Fruit fly (Drosophila melanogaster): ENCODE results near the gene tup.

tup gene

DNA sequence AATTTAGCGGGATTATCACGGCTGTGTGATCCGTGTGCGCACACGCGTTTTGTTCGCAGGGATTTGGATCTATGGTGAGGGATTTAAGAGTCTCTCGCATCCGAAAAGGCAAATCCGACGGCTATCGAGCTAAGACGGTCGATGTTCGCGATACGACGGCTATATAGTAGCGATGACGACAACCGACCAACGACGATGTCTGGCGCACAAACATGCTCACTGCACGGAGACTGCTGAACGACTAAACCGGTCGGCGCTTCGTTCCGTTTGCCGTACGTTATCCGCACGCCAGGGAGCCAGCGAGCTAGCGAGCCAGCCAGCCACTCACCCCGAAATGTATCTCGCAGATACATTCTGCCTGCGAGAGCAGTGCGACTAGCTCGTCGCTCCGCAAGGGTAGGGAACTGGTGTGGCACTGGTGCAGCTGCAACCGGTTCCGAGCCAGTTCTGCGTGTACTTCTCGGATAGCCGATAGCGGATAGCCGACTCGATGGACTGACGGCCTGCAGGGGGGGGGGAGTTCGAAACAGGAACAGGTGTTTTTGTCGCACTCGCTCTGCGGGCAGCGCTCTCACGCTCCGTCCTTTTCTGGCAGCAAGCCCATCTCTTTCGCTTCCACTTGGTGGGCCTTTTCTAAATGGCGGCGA, at the start of gene tup:
Gene tup, minus strand, starts transcription at position 248 of the 647 bp plus-strand sequence.
- TF ChIP-seq EcR (GFP tag; optimal IDR thresholded peaks at IDR 0.05): peak in 1 of 2 experiments; percentile 18
- TF ChIP-seq usp (GFP tag; optimal IDR thresholded peaks at IDR 0.05): no peak
- TF ChIP-seq CG8478 (optimal IDR thresholded peaks at IDR 0.05): peak; percentile 86
- TF ChIP-seq pan (optimal IDR thresholded peaks at IDR 0.05): no peak
- TF ChIP-seq Dll (optimal IDR thresholded peaks at IDR 0.05): no peak
- TF ChIP-seq psq (optimal IDR thresholded peaks at IDR 0.05): no peak

- TF ChIP-seq CG8478 (optimal IDR thresholded peaks at IDR 0.05) (no peak), pan (optimal IDR thresholded peaks at IDR 0.05) (no peak), Dll (optimal IDR thresholded peaks at IDR 0.05) (no peak), EcR (GFP tag; optimal IDR thresholded peaks at IDR 0.05) (no peak), psq (optimal IDR thresholded peaks at IDR 0.05) (no peak), usp (GFP tag; optimal IDR thresholded peaks at IDR 0.05) (no peak)
Measured at dm6 chr2L:18930352-18931122, 49.5 kb upstream of the tup start.

dm6 chr2L:18929595-18929994, 48.5 kb upstream of the tup start:
- no peak for TF ChIP-seq pan (optimal IDR thresholded peaks at IDR 0.05)
- TF ChIP-seq CG8478 (optimal IDR thresholded peaks at IDR 0.05): no peak
- TF ChIP-seq EcR (GFP tag; optimal IDR thresholded peaks at IDR 0.05): no peak
- TF ChIP-seq psq (optimal IDR thresholded peaks at IDR 0.05): no peak

DNA sequence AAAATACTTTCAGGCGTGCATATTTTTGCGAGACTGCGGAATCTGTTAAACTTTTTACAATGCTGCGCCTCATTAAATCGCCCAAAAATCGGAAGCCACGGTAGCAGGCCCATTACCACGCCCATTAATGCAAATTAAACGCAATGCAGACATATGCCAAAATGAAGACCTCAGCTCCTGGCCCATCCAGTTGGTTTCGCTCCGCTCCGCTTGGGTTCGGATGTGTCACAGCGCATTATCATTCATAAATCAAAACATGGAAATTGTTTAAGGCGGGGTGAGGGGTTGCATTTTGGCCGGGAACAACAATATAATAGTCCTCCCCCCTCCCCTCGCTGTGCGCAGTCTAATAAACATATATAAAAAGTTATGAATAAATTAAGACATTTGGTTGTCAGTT, 46.8 kb upstream of the tup start:
- TF ChIP-seq Dll (optimal IDR thresholded peaks at IDR 0.05): no peak
- TF ChIP-seq usp (GFP tag; optimal IDR thresholded peaks at IDR 0.05): no peak
- TF ChIP-seq pan (optimal IDR thresholded peaks at IDR 0.05): no peak
- TF ChIP-seq EcR (GFP tag; optimal IDR thresholded peaks at IDR 0.05): no peak
- TF ChIP-seq CG8478 (optimal IDR thresholded peaks at IDR 0.05): no peak
- no peak for TF ChIP-seq psq (optimal IDR thresholded peaks at IDR 0.05)

dm6 chr2L:18925956-18926355, 44.9 kb upstream of the tup start:
- no peak for TF ChIP-seq pan (optimal IDR thresholded peaks at IDR 0.05)
- no peak for TF ChIP-seq psq (optimal IDR thresholded peaks at IDR 0.05)
- no peak for TF ChIP-seq EcR (GFP tag; optimal IDR thresholded peaks at IDR 0.05)
- TF ChIP-seq usp (GFP tag; optimal IDR thresholded peaks at IDR 0.05): no peak
- no peak for TF ChIP-seq Dll (optimal IDR thresholded peaks at IDR 0.05)
- TF ChIP-seq CG8478 (optimal IDR thresholded peaks at IDR 0.05): no peak

DNA sequence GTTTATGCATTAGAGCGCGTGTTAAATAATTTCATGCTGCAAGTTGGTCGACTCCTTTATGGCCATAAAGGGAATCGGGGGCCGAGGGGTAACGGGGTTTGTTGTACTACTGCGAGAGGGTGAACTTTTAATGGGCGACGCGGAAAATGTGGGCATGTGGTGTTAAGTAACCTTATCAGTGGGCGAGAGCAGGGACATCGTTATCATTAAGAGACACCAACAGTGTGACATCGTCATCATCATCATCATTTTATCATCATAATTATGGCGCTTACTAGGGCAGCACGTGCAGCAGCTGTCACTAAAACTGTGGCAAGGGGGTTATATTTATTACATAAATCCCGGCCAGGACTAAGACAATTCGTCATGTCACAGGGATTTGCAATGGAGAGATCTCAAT, 44.3 kb upstream of the tup start:
- no peak for TF ChIP-seq Dll (optimal IDR thresholded peaks at IDR 0.05)
- no peak for TF ChIP-seq pan (optimal IDR thresholded peaks at IDR 0.05)
- TF ChIP-seq psq (optimal IDR thresholded peaks at IDR 0.05): no peak
- no peak for TF ChIP-seq CG8478 (optimal IDR thresholded peaks at IDR 0.05)
- TF ChIP-seq usp (GFP tag; optimal IDR thresholded peaks at IDR 0.05): no peak
- TF ChIP-seq EcR (GFP tag; optimal IDR thresholded peaks at IDR 0.05): no peak

dm6 chr2L:18924642-18925244, 43.7 kb upstream of the tup start:
- no peak for TF ChIP-seq EcR (GFP tag; optimal IDR thresholded peaks at IDR 0.05)
- no peak for TF ChIP-seq Dll (optimal IDR thresholded peaks at IDR 0.05)
- no peak for TF ChIP-seq pan (optimal IDR thresholded peaks at IDR 0.05)
- TF ChIP-seq CG8478 (optimal IDR thresholded peaks at IDR 0.05): no peak
- TF ChIP-seq usp (GFP tag; optimal IDR thresholded peaks at IDR 0.05): no peak
- TF ChIP-seq psq (optimal IDR thresholded peaks at IDR 0.05): no peak

DNA sequence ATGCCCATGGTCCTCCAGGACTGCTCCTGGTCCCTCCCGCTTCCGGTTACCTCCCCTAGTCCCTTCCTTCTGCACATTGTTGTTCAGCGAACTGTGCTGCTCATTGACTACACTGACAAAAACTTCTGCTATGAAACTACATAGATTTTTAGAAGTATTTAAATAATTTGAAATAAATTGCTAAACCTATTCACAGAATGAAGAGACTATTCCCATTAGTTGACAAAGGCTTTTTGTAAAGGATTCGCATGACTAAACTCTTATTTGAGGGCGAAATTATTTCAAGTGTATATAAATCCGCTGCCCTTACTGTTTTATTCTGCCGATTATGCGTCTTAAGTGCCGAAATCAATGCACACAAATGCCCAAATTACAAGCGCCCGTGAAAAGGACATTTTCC, 40.2 kb upstream of the tup start:
- TF ChIP-seq CG8478 (optimal IDR thresholded peaks at IDR 0.05) (no peak), EcR (GFP tag; optimal IDR thresholded peaks at IDR 0.05) (no peak), Dll (optimal IDR thresholded peaks at IDR 0.05) (no peak), usp (GFP tag; optimal IDR thresholded peaks at IDR 0.05) (no peak), pan (optimal IDR thresholded peaks at IDR 0.05) (no peak), psq (optimal IDR thresholded peaks at IDR 0.05) (no peak)

- TF ChIP-seq EcR (GFP tag; optimal IDR thresholded peaks at IDR 0.05): no peak
- no peak for TF ChIP-seq CG8478 (optimal IDR thresholded peaks at IDR 0.05)
- no peak for TF ChIP-seq Dll (optimal IDR thresholded peaks at IDR 0.05)
- TF ChIP-seq pan (optimal IDR thresholded peaks at IDR 0.05): no peak
- TF ChIP-seq psq (optimal IDR thresholded peaks at IDR 0.05): no peak
- TF ChIP-seq usp (GFP tag; optimal IDR thresholded peaks at IDR 0.05): no peak
Measured at dm6 chr2L:18919474-18919873, 38.4 kb upstream of the tup start.

DNA sequence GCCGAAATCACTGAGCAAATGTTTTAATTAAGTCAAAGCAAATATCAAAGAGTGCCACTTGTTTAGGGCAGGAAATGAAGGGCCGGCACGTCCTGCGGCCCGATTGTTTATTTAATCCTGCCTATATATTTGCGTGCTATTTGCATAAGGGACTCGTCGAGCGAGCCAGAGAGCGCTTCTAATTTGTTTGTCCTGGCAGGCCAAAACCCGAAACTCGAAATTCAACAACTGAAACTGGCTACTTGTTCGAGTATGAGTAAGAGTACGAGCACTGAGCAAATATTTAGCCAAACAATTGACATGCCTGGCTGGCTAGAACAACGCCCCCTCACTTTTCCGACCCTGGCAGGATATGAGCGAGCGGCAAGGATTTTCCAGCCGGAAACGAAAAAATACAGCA, 36.5 kb upstream of the tup start:
- TF ChIP-seq CG8478 (optimal IDR thresholded peaks at IDR 0.05): no peak
- no peak for TF ChIP-seq pan (optimal IDR thresholded peaks at IDR 0.05)

DNA sequence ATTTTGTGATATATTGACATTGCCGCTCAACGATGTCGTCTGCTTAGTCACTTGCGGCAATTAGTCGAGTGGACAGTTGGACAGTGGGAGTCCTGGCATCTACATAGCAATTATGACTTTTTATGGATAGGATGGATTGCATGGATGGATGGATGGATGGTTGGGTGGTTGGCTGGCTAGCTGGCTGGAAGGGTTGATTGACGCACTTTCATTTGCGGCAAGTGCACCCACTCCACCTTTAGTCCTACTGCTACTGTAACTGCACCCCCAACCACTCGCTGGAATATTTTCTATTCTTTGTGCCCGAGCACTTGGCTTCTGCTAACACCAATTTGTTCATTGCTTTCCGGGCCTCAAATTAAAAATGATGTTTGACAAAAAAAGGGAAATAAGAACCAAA, 33.8 kb upstream of the tup start:
- TF ChIP-seq psq (optimal IDR thresholded peaks at IDR 0.05) (no peak), EcR (GFP tag; optimal IDR thresholded peaks at IDR 0.05) (no peak), CG8478 (optimal IDR thresholded peaks at IDR 0.05) (no peak), Dll (optimal IDR thresholded peaks at IDR 0.05) (no peak), usp (GFP tag; optimal IDR thresholded peaks at IDR 0.05) (no peak), pan (optimal IDR thresholded peaks at IDR 0.05) (no peak)

DNA sequence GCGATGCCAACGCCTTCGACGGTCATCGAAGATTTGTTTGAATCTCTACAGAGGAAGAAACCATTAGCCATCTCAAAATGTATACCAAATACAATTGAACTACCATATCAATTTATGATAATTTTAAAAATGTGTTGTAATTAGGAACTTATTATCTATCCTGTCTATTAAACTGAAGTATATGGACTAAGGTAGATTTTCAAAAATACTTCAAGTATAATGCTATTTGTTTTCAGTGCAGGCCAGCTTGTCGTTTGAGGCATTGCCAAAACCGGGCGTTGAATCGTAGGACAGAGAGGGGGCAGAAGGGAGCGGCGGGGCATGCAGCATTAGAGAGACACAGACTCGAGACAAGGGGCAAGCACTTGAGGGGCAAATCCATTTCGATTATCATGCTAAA, 26.4 kb upstream of the tup start:
- TF ChIP-seq pan (optimal IDR thresholded peaks at IDR 0.05): no peak
- TF ChIP-seq CG8478 (optimal IDR thresholded peaks at IDR 0.05): no peak
- no peak for TF ChIP-seq psq (optimal IDR thresholded peaks at IDR 0.05)
- TF ChIP-seq Dll (optimal IDR thresholded peaks at IDR 0.05): no peak
- no peak for TF ChIP-seq usp (GFP tag; optimal IDR thresholded peaks at IDR 0.05)
- TF ChIP-seq EcR (GFP tag; optimal IDR thresholded peaks at IDR 0.05): no peak

Measured in whole organism.